Fruit fly (Drosophila melanogaster) whole organism, embryonic: ENCODE data around the gene CG7366.

Experiments
- Adf1 ChIP-seq: fragments of 200-800 bp; sonication (Bioruptor generic); IDR thresholded peaks from 2 replicates; pipeline ENCODE4 v1.3.6; 2022; ENCODE audit warnings: missing biosample characterization, missing genetic modification characterization
- Atf3 ChIP-seq: fragments of 200-800 bp; sonication (Bioruptor generic); optimal IDR thresholded peaks from 3 replicates; lab custom pipeline; 2016; ENCODE audit warnings: missing biosample characterization, missing genetic modification characterization
- Atf6 ChIP-seq: fragments of 200-800 bp; sonication (Bioruptor generic); IDR thresholded peaks from 2 replicates; pipeline ENCODE4 v1.3.6; 2022; ENCODE audit warnings: missing biosample characterization, missing genetic modification characterization
- Bdp1 ChIP-seq: fragments of 200-800 bp; sonication (Bioruptor generic); optimal IDR thresholded peaks from 3 replicates; lab custom pipeline; 2016; ENCODE audit warnings: missing biosample characterization, missing genetic modification characterization
- Blimp-1 ChIP-seq: fragments of 200-800 bp; sonication (Bioruptor generic); optimal IDR thresholded peaks from 3 replicates; lab custom pipeline; 2018; ENCODE audit warnings: missing biosample characterization, missing genetic modification characterization, mild to moderate bottlenecking, moderate library complexity, missing genetic modification reagents
- CG10209 ChIP-seq: fragments of 200-800 bp; sonication (Bioruptor generic); optimal IDR thresholded peaks from 3 replicates; lab custom pipeline; 2017; ENCODE audit warnings: missing biosample characterization, mild to moderate bottlenecking, missing genetic modification characterization, missing genetic modification reagents
- CG12391 ChIP-seq: fragments of 200-800 bp; sonication (Bioruptor generic); optimal IDR thresholded peaks from 3 replicates; lab custom pipeline; 2018; ENCODE audit warnings: missing biosample characterization, mild to moderate bottlenecking, missing genetic modification characterization, moderate library complexity
- CG13123 ChIP-seq: fragments of 200-800 bp; sonication (Bioruptor generic); optimal IDR thresholded peaks from 2 replicates; lab custom pipeline; 2016; ENCODE audit warnings: missing biosample characterization, missing genetic modification characterization
- CG14441 ChIP-seq: fragments of 200-800 bp; sonication (Bioruptor generic); IDR thresholded peaks from 2 replicates; pipeline ENCODE4 v1.3.6; 2022; ENCODE audit warnings: missing biosample characterization, missing genetic modification characterization
- CG14667 ChIP-seq: fragments of 200-800 bp; sonication (Bioruptor generic); IDR thresholded peaks from 2 replicates; pipeline ENCODE4 v1.3.6; 2022; ENCODE audit warnings: missing biosample characterization, missing genetic modification characterization
- CG1603 ChIP-seq: fragments of 200-800 bp; sonication (Bioruptor generic); optimal IDR thresholded peaks from 2 replicates; lab custom pipeline; 2019; ENCODE audit warnings: missing biosample characterization, mild to moderate bottlenecking, missing genetic modification characterization, moderate library complexity
- CG1647 ChIP-seq: fragments of 200-800 bp; sonication (Bioruptor generic); optimal IDR thresholded peaks from 3 replicates; lab custom pipeline; 2016; ENCODE audit warnings: missing biosample characterization, missing genetic modification characterization
- CG17186 ChIP-seq: fragments of 200-800 bp; sonication (Bioruptor generic); optimal IDR thresholded peaks from 3 replicates; lab custom pipeline; 2017; ENCODE audit warnings: missing biosample characterization, missing genetic modification reagents, missing genetic modification characterization
- CG17359 ChIP-seq: fragments of 200-800 bp; sonication (Bioruptor generic); optimal IDR thresholded peaks from 3 replicates; lab custom pipeline; 2018; ENCODE audit warnings: missing biosample characterization, mild to moderate bottlenecking, missing genetic modification characterization, moderate library complexity
- CG2202 ChIP-seq: fragments of 200-800 bp; sonication (Bioruptor generic); optimal IDR thresholded peaks from 2 replicates; lab custom pipeline; 2018; ENCODE audit warnings: missing biosample characterization, mild to moderate bottlenecking, missing genetic modification characterization
- CG3163 ChIP-seq: fragments of 200-800 bp; sonication (Bioruptor generic); optimal IDR thresholded peaks from 3 replicates; lab custom pipeline; 2016; ENCODE audit warnings: missing biosample characterization, missing genetic modification characterization
- CG4328 ChIP-seq: fragments of 200-800 bp; sonication (Bioruptor generic); optimal IDR thresholded peaks from 3 replicates; lab custom pipeline; 2017; ENCODE audit warnings: missing biosample characterization, missing genetic modification reagents, missing genetic modification characterization
- CG5245 ChIP-seq: fragments of 200-800 bp; sonication (Bioruptor generic); optimal IDR thresholded peaks from 3 replicates; lab custom pipeline; 2016; ENCODE audit warnings: missing biosample characterization, missing genetic modification characterization
- CG7786 ChIP-seq: fragments of 200-800 bp; sonication (Bioruptor generic); optimal IDR thresholded peaks from 2 replicates; lab custom pipeline; 2016; ENCODE audit warnings: missing biosample characterization, missing genetic modification characterization
- CG8290 ChIP-seq, 3 experiments: fragments of 200-800 bp; sonication (Bioruptor generic); optimal IDR thresholded peaks; 2 replicates each; lab custom pipeline; 2016 to 2019; ENCODE audit warnings: missing biosample characterization in 3 of 3, missing genetic modification characterization in 3 of 3, mild to moderate bottlenecking in 2 of 3, moderate library complexity in 1 of 3
- CoRest ChIP-seq: fragments of 200-800 bp; sonication (Bioruptor generic); optimal IDR thresholded peaks from 3 replicates; lab custom pipeline; 2018; ENCODE audit warnings: missing biosample characterization, mild to moderate bottlenecking, missing genetic modification characterization, moderate library complexity
- Fer3 ChIP-seq: fragments of 200-800 bp; sonication (Bioruptor generic); optimal IDR thresholded peaks from 2 replicates; lab custom pipeline; 2018; ENCODE audit warnings: missing biosample characterization, mild to moderate bottlenecking, missing genetic modification characterization, moderate library complexity
- HLHmδ ChIP-seq: fragments of 200-800 bp; sonication (Bioruptor generic); optimal IDR thresholded peaks from 2 replicates; lab custom pipeline; 2018; ENCODE audit warnings: missing biosample characterization, mild to moderate bottlenecking, missing genetic modification characterization, moderate library complexity
- Meics ChIP-seq: fragments of 200-800 bp; sonication (Bioruptor generic); optimal IDR thresholded peaks from 2 replicates; lab custom pipeline; 2017; ENCODE audit warnings: missing biosample characterization, mild to moderate bottlenecking, missing genetic modification characterization
- NFAT ChIP-seq: fragments of 200-800 bp; sonication (Bioruptor generic); IDR thresholded peaks from 2 replicates; pipeline ENCODE4 v1.3.6; 2022; ENCODE audit warnings: missing biosample characterization, missing genetic modification characterization
- Oli ChIP-seq: fragments of 200-800 bp; sonication (Bioruptor generic); optimal IDR thresholded peaks from 2 replicates; lab custom pipeline; 2018; ENCODE audit warnings: missing biosample characterization, mild to moderate bottlenecking, missing genetic modification characterization, moderate library complexity
- Side ChIP-seq: fragments of 200-800 bp; sonication (Bioruptor generic); optimal IDR thresholded peaks from 2 replicates; lab custom pipeline; 2016; ENCODE audit warnings: missing biosample characterization, missing genetic modification characterization
- Sox102F ChIP-seq: fragments of 200-800 bp; sonication (Bioruptor generic); optimal IDR thresholded peaks from 2 replicates; lab custom pipeline; 2018; ENCODE audit warnings: missing biosample characterization, mild to moderate bottlenecking, missing genetic modification characterization, moderate library complexity
- Sry-δ ChIP-seq: fragments of 200-800 bp; sonication (Bioruptor generic); optimal IDR thresholded peaks from 2 replicates; lab custom pipeline; 2016; ENCODE audit warnings: missing biosample characterization, missing genetic modification characterization
- TFAM ChIP-seq: fragments of 200-800 bp; sonication (Bioruptor generic); optimal IDR thresholded peaks from 2 replicates; lab custom pipeline; 2017; ENCODE audit warnings: missing biosample characterization, missing genetic modification characterization, inconsistent platforms
- Trl ChIP-seq, 3 experiments: fragments of >200 bp in 2 of 3; fragments of 200-800 bp in 1 of 3; sonication (Bioruptor generic) in 1 of 3; optimal IDR thresholded peaks; 2 replicates in 1 of 3; 3 replicates in 2 of 3; lab custom pipeline; 2016 to 2017; ENCODE audit warnings: missing biosample characterization in 1 of 3, missing genetic modification characterization in 1 of 3
- ara ChIP-seq: fragments of 200-800 bp; sonication (Bioruptor generic); IDR thresholded peaks from 2 replicates; pipeline ENCODE4 v1.3.6; 2022; ENCODE audit warnings: missing biosample characterization, missing genetic modification characterization
- cg ChIP-seq: fragments of 200-800 bp; sonication (Bioruptor generic); optimal IDR thresholded peaks from 3 replicates; lab custom pipeline; 2019; ENCODE audit warnings: missing biosample characterization, mild to moderate bottlenecking, missing genetic modification characterization, moderate library complexity
- dimm ChIP-seq: fragments of 200-800 bp; sonication (Bioruptor generic); IDR thresholded peaks from 2 replicates; pipeline ENCODE4 v1.3.6; 2022; ENCODE audit warnings: missing biosample characterization, missing genetic modification characterization
- ems ChIP-seq: fragments of 200-800 bp; sonication (Bioruptor generic); optimal IDR thresholded peaks from 3 replicates; lab custom pipeline; 2016; ENCODE audit warnings: missing biosample characterization, missing genetic modification characterization
- esg ChIP-seq: fragments of 200-800 bp; sonication (Bioruptor generic); conservative IDR thresholded peaks from 2 replicates; pipeline ENCODE4 v1.3.6; 2022; ENCODE audit warnings: missing biosample characterization, missing genetic modification characterization
- gro ChIP-seq: fragments of 200-800 bp; sonication (Bioruptor generic); optimal IDR thresholded peaks from 2 replicates; lab custom pipeline; 2016; ENCODE audit warnings: missing biosample characterization, missing genetic modification characterization
- hkb ChIP-seq, 2 experiments: fragments of 200-800 bp in 1 of 2; fragments of >200 bp in 1 of 2; sonication (Bioruptor generic) in 1 of 2; IDR thresholded peaks in 1 of 2; optimal IDR thresholded peaks in 1 of 2; 2 replicates each; pipeline versions ENCODE4 v1.3.6 to Lab custom; 2017 to 2022; ENCODE audit warnings: missing biosample characterization in 1 of 2, missing genetic modification characterization in 1 of 2
- ind ChIP-seq: fragments of 200-800 bp; sonication (Bioruptor generic); optimal IDR thresholded peaks from 3 replicates; lab custom pipeline; 2016; ENCODE audit warnings: missing biosample characterization, missing genetic modification characterization
- inv ChIP-seq: fragments of 200-800 bp; sonication (Bioruptor generic); IDR thresholded peaks from 2 replicates; pipeline ENCODE4 v1.3.6; 2022; ENCODE audit warnings: missing biosample characterization, missing genetic modification characterization; ENCODE audit not compliant: partially characterized antibody
- kah ChIP-seq: fragments of 200-800 bp; sonication (Bioruptor generic); optimal IDR thresholded peaks from 2 replicates; lab custom pipeline; 2018; ENCODE audit warnings: missing biosample characterization, mild to moderate bottlenecking, missing genetic modification characterization
- otp ChIP-seq: fragments of 200-800 bp; sonication (Bioruptor generic); IDR thresholded peaks from 3 replicates; pipeline ENCODE4, ENCODE4 v1.3.6; 2022; ENCODE audit warnings: missing biosample characterization, missing genetic modification characterization
- peb ChIP-seq: fragments of 200-800 bp; sonication (Bioruptor generic); IDR thresholded peaks from 2 replicates; pipeline ENCODE4 v1.3.6; 2022; ENCODE audit warnings: missing biosample characterization, missing genetic modification characterization
- ranshi ChIP-seq: fragments of 200-800 bp; sonication (Bioruptor generic); IDR thresholded peaks from 2 replicates; pipeline ENCODE4 v1.3.6; 2022; ENCODE audit warnings: missing biosample characterization, missing genetic modification characterization
- repo ChIP-seq: fragments of 200-800 bp; sonication (Bioruptor generic); optimal IDR thresholded peaks from 2 replicates; lab custom pipeline; 2016; ENCODE audit warnings: missing biosample characterization, missing genetic modification characterization
- scrt ChIP-seq: fragments of 200-800 bp; sonication (Bioruptor generic); optimal IDR thresholded peaks from 2 replicates; lab custom pipeline; 2018; ENCODE audit warnings: missing biosample characterization, mild to moderate bottlenecking, missing genetic modification characterization, moderate library complexity
- shn ChIP-seq: fragments of 200-800 bp; sonication (Bioruptor generic); optimal IDR thresholded peaks from 3 replicates; lab custom pipeline; 2016; ENCODE audit warnings: missing biosample characterization, missing genetic modification characterization

Gene CG7366

dm6 chr3L:8185263-8186227 lies 16.7 kb downstream of the CG7366 start (continued):
- no peak for TF ChIP-seq inv
- TF ChIP-seq Trl (optimal IDR thresholded peaks at IDR 0.05; lab: Kevin White, UChicago) = no peak
- TF ChIP-seq Trl (GFP tag; optimal IDR thresholded peaks at IDR 0.05; lab: Kevin White, UChicago) = no peak
- peak; percentile 59 for TF ChIP-seq CoRest (tag; lab: Kevin White, UChicago)
- TF ChIP-seq esg = peak; percentile 36
- TF ChIP-seq Blimp-1 = peak; percentile 26
- TF ChIP-seq ranshi = peak; percentile 30; the same call in 1 of the 2 replicates
- peak; percentile 15 for TF ChIP-seq HLHmδ
- TF ChIP-seq Sry-δ (GFP tag; lab: Kevin White, UChicago) = peak; percentile 21
- TF ChIP-seq Sox102F = peak; percentile 62
- TF ChIP-seq CG17186 (GFP tag; lab: Kevin White, UChicago) = no peak
- TF ChIP-seq kah (GFP tag; lab: Kevin White, UChicago) = no peak
- peak; percentile 27 for TF ChIP-seq CG1647 (GFP tag; lab: Kevin White, UChicago)
- peak; percentile 70 for TF ChIP-seq CG1603 (tag; lab: Kevin White, UChicago)
- TF ChIP-seq CG2202 (tag; lab: Kevin White, UChicago) = no peak
- TF ChIP-seq NFAT = no peak
- peak; percentile 19 for TF ChIP-seq scrt (GFP tag; lab: Kevin White, UChicago)
- peak; percentile 46; the same call in 1 of the 2 replicates for TF ChIP-seq ara (GFP tag; lab: Robert Waterston, UW)
- no peak for TF ChIP-seq hkb (optimal IDR thresholded peaks at IDR 0.05; lab: Kevin White, UChicago)
- peak; percentile 63 for TF ChIP-seq hkb (GFP tag; IDR thresholded peaks at IDR 0.05; lab: Robert Waterston, UW)
- TF ChIP-seq shn (GFP tag; lab: Kevin White, UChicago) = peak; percentile 65
- no peak for TF ChIP-seq CG4328 (GFP tag; lab: Kevin White, UChicago)
- peak; percentile 54 for TF ChIP-seq Oli (tag; lab: Kevin White, UChicago)
- no peak for TF ChIP-seq TFAM (GFP tag; lab: Kevin White, UChicago)
- peak; percentile 51 for TF ChIP-seq ind (GFP tag; lab: Kevin White, UChicago)
- no peak for TF ChIP-seq Meics
- no peak for TF ChIP-seq CG13123
- TF ChIP-seq gro = peak; percentile 70
- TF ChIP-seq CG8290 (GFP tag; optimal IDR thresholded peaks at IDR 0.05; lab: Kevin White, UChicago) = no peak
- TF ChIP-seq CG8290 (tag; optimal IDR thresholded peaks at IDR 0.05; lab: Kevin White, UChicago) = peak in 1 of 2 experiments; percentile 61
- TF ChIP-seq Atf6 = peak; percentile 67
- TF ChIP-seq Fer3 (tag; lab: Kevin White, UChicago) = peak; percentile 38
- TF ChIP-seq cg = no peak
- TF ChIP-seq CG10209 (GFP tag; lab: Kevin White, UChicago) = peak; percentile 55
- TF ChIP-seq otp (GFP tag; lab: Robert Waterston, UW) = peak; percentile 3; the same call in 1 of the 3 replicates
- TF ChIP-seq CG7786 (GFP tag; lab: Kevin White, UChicago) = peak; percentile 67
- TF ChIP-seq ems = peak; percentile 18
- TF ChIP-seq Atf3 (GFP tag; lab: Kevin White, UChicago) = peak; percentile 59
- peak; percentile 14; the same call in 1 of the 2 replicates for TF ChIP-seq peb
- TF ChIP-seq CG14441 (GFP tag; lab: Robert Waterston, UW) = peak; percentile 60
- no peak for TF ChIP-seq CG5245 (GFP tag; lab: Kevin White, UChicago)
- peak; percentile 43 for TF ChIP-seq CG17359 (tag; lab: Kevin White, UChicago)
- no peak for TF ChIP-seq repo (GFP tag; lab: Kevin White, UChicago)
- TF ChIP-seq dimm = no peak
- peak; percentile 25 for TF ChIP-seq CG3163
- peak; percentile 3 for TF ChIP-seq Bdp1
- TF ChIP-seq CG14667 (GFP tag; lab: Robert Waterston, UW) = peak; percentile 42; the same call in 1 of the 2 replicates
- peak; percentile 55 for TF ChIP-seq CG12391 (tag; lab: Kevin White, UChicago)
- no peak for TF ChIP-seq Adf1 (GFP tag; lab: Robert Waterston, UW)
- TF ChIP-seq Side (GFP tag; lab: Kevin White, UChicago) = peak; percentile 65
